Worm (Caenorhabditis elegans) whole organism, midembryonic: ENCODE results near the gene F02H6.2.

ENCODE experiments used
- flt-1 ChIP-seq: fragments of 200-800 bp; sonication (Bioruptor generic); IDR thresholded peaks from 2 replicates; pipeline ENCODE4 v1.3.6; 2022; ENCODE audit warnings: missing genetic modification characterization, missing compliant biosample characterization
- tab-1 ChIP-seq: fragments of 200-800 bp; sonication (Bioruptor generic); IDR thresholded peaks from 2 replicates; pipeline ENCODE4 v1.3.6; 2022; ENCODE audit warnings: missing genetic modification characterization, missing compliant biosample characterization

- TF ChIP-seq flt-1 (GFP tag; lab: Robert Waterston, UW) = no peak
- no peak for TF ChIP-seq tab-1 (GFP tag; lab: Robert Waterston, UW)
Observed at ce11 chrIV:14215777-14216176, 19.5 kb downstream of the F02H6.2 start.
